Fruit fly (Drosophila melanogaster) whole organism, embryonic: Measurements from ENCODE around the gene Cp190.
A peak's percentile ranks its signal among the peaks of the same experiment; 100 is the strongest.

Experiments used
- CG12744 ChIP-seq: fragments of 200-800 bp; sonication (Bioruptor generic); optimal IDR thresholded peaks from 2 replicates; lab custom pipeline; 2016; ENCODE audit warnings: missing biosample characterization, missing genetic modification characterization
- CG13287 ChIP-seq: fragments of 200-800 bp; sonication (Bioruptor generic); IDR thresholded peaks from 2 replicates; pipeline ENCODE4 v1.3.6; 2022; ENCODE audit warnings: missing biosample characterization, missing genetic modification characterization; ENCODE audit not compliant: partially characterized antibody
- CG13296 ChIP-seq: fragments of 200-800 bp; sonication (Bioruptor generic); optimal IDR thresholded peaks from 3 replicates; lab custom pipeline; 2018; ENCODE audit warnings: missing biosample characterization, mild to moderate bottlenecking, missing genetic modification characterization
- CG14441 ChIP-seq: fragments of 200-800 bp; sonication (Bioruptor generic); IDR thresholded peaks from 2 replicates; pipeline ENCODE4 v1.3.6; 2022; ENCODE audit warnings: missing biosample characterization, missing genetic modification characterization
- CG15514 ChIP-seq: fragments of 200-800 bp; sonication (Bioruptor generic); optimal IDR thresholded peaks from 3 replicates; lab custom pipeline; 2017; ENCODE audit warnings: missing biosample characterization, missing genetic modification characterization, mild to moderate bottlenecking, moderate library complexity, missing genetic modification reagents
- CG1603 ChIP-seq: fragments of 200-800 bp; sonication (Bioruptor generic); optimal IDR thresholded peaks from 2 replicates; lab custom pipeline; 2019; ENCODE audit warnings: missing biosample characterization, mild to moderate bottlenecking, missing genetic modification characterization, moderate library complexity
- CG16779 ChIP-seq: fragments of 200-800 bp; sonication (Bioruptor generic); IDR thresholded peaks from 2 replicates; pipeline ENCODE4 v1.3.6; 2022; ENCODE audit warnings: missing biosample characterization, missing genetic modification characterization
- CG17568 ChIP-seq: fragments of 200-800 bp; sonication (Bioruptor generic); optimal IDR thresholded peaks from 2 replicates; lab custom pipeline; 2018; ENCODE audit warnings: missing biosample characterization, mild to moderate bottlenecking, missing genetic modification characterization, moderate library complexity
- CG17802 ChIP-seq: fragments of 200-800 bp; sonication (Bioruptor generic); optimal IDR thresholded peaks from 2 replicates; lab custom pipeline; 2018; ENCODE audit warnings: missing biosample characterization, mild to moderate bottlenecking, missing genetic modification characterization, moderate library complexity
- CG2129 ChIP-seq: fragments of 200-800 bp; sonication (Bioruptor generic); IDR thresholded peaks from 2 replicates; pipeline ENCODE4 v1.3.6; 2022; ENCODE audit warnings: missing biosample characterization, missing genetic modification characterization; ENCODE audit not compliant: partially characterized antibody
- CG2678 ChIP-seq: fragments of 200-800 bp; sonication (Bioruptor generic); optimal IDR thresholded peaks from 3 replicates; lab custom pipeline; 2019; ENCODE audit warnings: missing biosample characterization, mild to moderate bottlenecking, missing genetic modification characterization, moderate library complexity
- CG3065 ChIP-seq: fragments of 200-800 bp; sonication (Bioruptor generic); optimal IDR thresholded peaks from 2 replicates; lab custom pipeline; 2016; ENCODE audit warnings: missing biosample characterization, missing genetic modification characterization
- CG31441 ChIP-seq: fragments of 200-800 bp; sonication (Bioruptor generic); IDR thresholded peaks from 2 replicates; pipeline ENCODE4 v1.3.6; 2022; ENCODE audit warnings: missing biosample characterization, missing genetic modification characterization
- CG3281 ChIP-seq: fragments of 200-800 bp; sonication (Bioruptor generic); optimal IDR thresholded peaks from 3 replicates; lab custom pipeline; 2017; ENCODE audit warnings: missing biosample characterization, mild to moderate bottlenecking, missing genetic modification characterization
- CG3726 ChIP-seq: fragments of 200-800 bp; sonication (Bioruptor generic); IDR thresholded peaks from 3 replicates; pipeline ENCODE4, ENCODE4 v1.3.6; 2022; ENCODE audit warnings: missing biosample characterization, missing genetic modification characterization
- CG4360 ChIP-seq: fragments of 200-800 bp; sonication (Bioruptor generic); IDR thresholded peaks from 2 replicates; pipeline ENCODE4 v1.3.6; 2022; ENCODE audit warnings: missing biosample characterization, missing genetic modification characterization
- CG4730 ChIP-seq: fragments of 200-800 bp; sonication (Bioruptor generic); IDR thresholded peaks from 2 replicates; pipeline ENCODE4 v1.3.6; 2022; ENCODE audit warnings: missing biosample characterization, missing genetic modification characterization
- CG6813 ChIP-seq: fragments of 200-800 bp; sonication (Bioruptor generic); optimal IDR thresholded peaks from 2 replicates; lab custom pipeline; 2017; ENCODE audit warnings: missing biosample characterization, missing genetic modification characterization, mild to moderate bottlenecking, moderate library complexity, missing genetic modification reagents
- CG7745 ChIP-seq: fragments of 200-800 bp; sonication (Bioruptor generic); optimal IDR thresholded peaks from 2 replicates; lab custom pipeline; 2018; ENCODE audit warnings: missing biosample characterization, mild to moderate bottlenecking, missing genetic modification characterization, moderate library complexity
- CG8944 ChIP-seq: fragments of 200-800 bp; sonication (Bioruptor generic); optimal IDR thresholded peaks from 3 replicates; lab custom pipeline; 2016; ENCODE audit warnings: missing biosample characterization, missing genetic modification characterization
- D ChIP-seq, 2 experiments: fragments of 200-800 bp in 1 of 2; fragments of >200 bp in 1 of 2; sonication (Bioruptor generic) in 1 of 2; optimal IDR thresholded peaks; 2 replicates in 1 of 2; 3 replicates in 1 of 2; lab custom pipeline; 2017; ENCODE audit warnings: mild to moderate bottlenecking in 1 of 2, missing biosample characterization in 1 of 2, missing genetic modification characterization in 1 of 2, missing genetic modification reagents in 1 of 2
- D19A ChIP-seq: fragments of 200-800 bp; optimal IDR thresholded peaks from 3 replicates; lab custom pipeline; 2019; ENCODE audit warnings: missing biosample characterization, mild to moderate bottlenecking, missing genetic modification characterization, moderate library complexity
- Deaf1 ChIP-seq: fragments of 200-800 bp; optimal IDR thresholded peaks from 3 replicates; lab custom pipeline; 2019; ENCODE audit warnings: missing biosample characterization, mild to moderate bottlenecking, missing genetic modification characterization, moderate library complexity
- ERR ChIP-seq: fragments of 200-800 bp; sonication (Bioruptor generic); optimal IDR thresholded peaks from 2 replicates; lab custom pipeline; 2016; ENCODE audit warnings: missing biosample characterization, missing genetic modification characterization
- Elba2 ChIP-seq: fragments of 200-800 bp; sonication (Bioruptor generic); optimal IDR thresholded peaks from 3 replicates; lab custom pipeline; 2016; ENCODE audit warnings: missing biosample characterization, missing genetic modification characterization
- Hr3 ChIP-seq: fragments of 200-800 bp; sonication (Bioruptor generic); optimal IDR thresholded peaks from 3 replicates; lab custom pipeline; 2016; ENCODE audit warnings: missing biosample characterization, missing genetic modification characterization
- Hr39 ChIP-seq: fragments of >200 bp; optimal IDR thresholded peaks from 2 replicates; lab custom pipeline; 2017
- Med ChIP-seq: fragments of 200-800 bp; sonication (Bioruptor generic); peaks from one replicate; lab custom pipeline; 2016; ENCODE audit warnings: missing biosample characterization, missing genetic modification characterization, mild to moderate bottlenecking, inconsistent platforms, moderate library complexity
- NFAT ChIP-seq: fragments of 200-800 bp; sonication (Bioruptor generic); IDR thresholded peaks from 2 replicates; pipeline ENCODE4 v1.3.6; 2022; ENCODE audit warnings: missing biosample characterization, missing genetic modification characterization
- NfI ChIP-seq: fragments of 200-800 bp; sonication (Bioruptor generic); optimal IDR thresholded peaks from 3 replicates; lab custom pipeline; 2018; ENCODE audit warnings: missing biosample characterization, mild to moderate bottlenecking, missing genetic modification characterization, moderate library complexity
- Ptx1 ChIP-seq: fragments of 200-800 bp; sonication (Bioruptor generic); IDR thresholded peaks from 2 replicates; pipeline ENCODE4 v1.3.6; 2022; ENCODE audit warnings: missing biosample characterization, missing genetic modification characterization
- amos ChIP-seq: fragments of 200-800 bp; sonication (Bioruptor generic); IDR thresholded peaks from 2 replicates; pipeline ENCODE4 v1.3.6; 2022; ENCODE audit warnings: missing biosample characterization, missing genetic modification characterization; ENCODE audit not compliant: partially characterized antibody
- aop ChIP-seq: fragments of 200-800 bp; sonication (Bioruptor generic); IDR thresholded peaks from 2 replicates; pipeline ENCODE4 v1.3.6; 2022; ENCODE audit warnings: missing biosample characterization, missing genetic modification characterization
- bab2 ChIP-seq: fragments of 200-800 bp; sonication (Bioruptor generic); optimal IDR thresholded peaks from 2 replicates; lab custom pipeline; 2016; ENCODE audit warnings: missing biosample characterization, missing genetic modification characterization
- chm ChIP-seq: fragments of 200-800 bp; sonication (Bioruptor generic); IDR thresholded peaks from 2 replicates; pipeline ENCODE4 v1.3.6; 2022; ENCODE audit warnings: missing biosample characterization, missing genetic modification characterization
- danr ChIP-seq: fragments of 200-800 bp; sonication (Bioruptor generic); IDR thresholded peaks from 2 replicates; pipeline ENCODE4 v1.3.6; 2022; ENCODE audit warnings: missing biosample characterization, missing genetic modification characterization
- en ChIP-seq: fragments of 200-800 bp; sonication (Bioruptor generic); optimal IDR thresholded peaks from 2 replicates; lab custom pipeline; 2016; ENCODE audit warnings: missing biosample characterization, missing genetic modification characterization
- eve ChIP-seq, 2 experiments: fragments of >200 bp; optimal IDR thresholded peaks; 2 replicates each; lab custom pipeline; 2017; ENCODE audit warnings: missing biosample characterization in 2 of 2, missing genetic modification characterization in 2 of 2
- lilli ChIP-seq: fragments of 200-800 bp; sonication (Bioruptor generic); optimal IDR thresholded peaks from 3 replicates; lab custom pipeline; 2016; ENCODE audit warnings: missing biosample characterization, missing genetic modification characterization
- nerfin-1 ChIP-seq: fragments of 200-800 bp; sonication (Bioruptor generic); optimal IDR thresholded peaks from 3 replicates; lab custom pipeline; 2019; ENCODE audit warnings: missing biosample characterization, mild to moderate bottlenecking, missing genetic modification characterization, moderate library complexity
- peb ChIP-seq: fragments of 200-800 bp; sonication (Bioruptor generic); IDR thresholded peaks from 2 replicates; pipeline ENCODE4 v1.3.6; 2022; ENCODE audit warnings: missing biosample characterization, missing genetic modification characterization
- pros ChIP-seq: fragments of 200-800 bp; sonication (Bioruptor generic); optimal IDR thresholded peaks from 3 replicates; lab custom pipeline; 2019; ENCODE audit warnings: missing biosample characterization, mild to moderate bottlenecking, missing genetic modification characterization, moderate library complexity
- ranshi ChIP-seq: fragments of 200-800 bp; sonication (Bioruptor generic); IDR thresholded peaks from 2 replicates; pipeline ENCODE4 v1.3.6; 2022; ENCODE audit warnings: missing biosample characterization, missing genetic modification characterization
- slp2 ChIP-seq: fragments of 200-800 bp; sonication (Bioruptor generic); optimal IDR thresholded peaks from 2 replicates; lab custom pipeline; 2016; ENCODE audit warnings: missing biosample characterization, missing genetic modification characterization
- sug ChIP-seq: fragments of 200-800 bp; optimal IDR thresholded peaks from 2 replicates; lab custom pipeline; 2019; ENCODE audit warnings: missing biosample characterization, mild to moderate bottlenecking, missing genetic modification characterization, moderate library complexity
- tgo ChIP-seq: fragments of 200-800 bp; sonication (Bioruptor generic); IDR thresholded peaks from 3 replicates; pipeline ENCODE4 v1.3.6; 2022; ENCODE audit warnings: missing biosample characterization, missing genetic modification characterization
- tll ChIP-seq, 2 experiments: fragments of 200-800 bp in 1 of 2; fragments of >200 bp in 1 of 2; sonication (Bioruptor generic) in 1 of 2; optimal IDR thresholded peaks; 2 replicates each; lab custom pipeline; 2017 to 2019; ENCODE audit warnings: missing biosample characterization in 2 of 2, missing genetic modification characterization in 2 of 2, mild to moderate bottlenecking in 1 of 2, moderate library complexity in 1 of 2
- wdn ChIP-seq: fragments of 200-800 bp; sonication (Bioruptor generic); IDR thresholded peaks from 2 replicates; pipeline ENCODE4 v1.3.6; 2022; ENCODE audit warnings: missing biosample characterization, missing genetic modification characterization

Cp190 gene

dm6 chr3R:15242186-15243045, 32.6 kb downstream of the Cp190 start, which contains the start of the genes tefu and Hsc70-4 (continued):
- TF ChIP-seq CG12744 (GFP tag; lab: Kevin White, UChicago) (peak; percentile 13), eve (GFP tag; optimal IDR thresholded peaks at IDR 0.05; lab: Kevin White, UChicago) (no peak), Ptx1 (peak; percentile 84), CG2129 (no peak), chm (no peak), CG31441 (peak; percentile 12), Hr3 (GFP tag; lab: Kevin White, UChicago) (peak; percentile 81), danr (GFP tag; lab: Robert Waterston, UW) (peak; percentile 70; the same call in 1 of the 2 replicates), ERR (GFP tag; lab: Kevin White, UChicago) (no peak), tgo (GFP tag; lab: Robert Waterston, UW) (peak; percentile 80), CG4730 (peak; percentile 63), amos (GFP tag; lab: Robert Waterston, UW) (peak; percentile 51; the same call in 1 of the 2 replicates), sug (tag; lab: Kevin White, UChicago) (peak; percentile 75), CG2678 (tag; lab: Kevin White, UChicago) (no peak), CG16779 (no peak), wdn (GFP tag; lab: Robert Waterston, UW) (peak; percentile 62; the same call in 1 of the 2 replicates), bab2 (GFP tag; lab: Kevin White, UChicago) (peak; percentile 55), D (optimal IDR thresholded peaks at IDR 0.05; lab: Kevin White, UChicago) (no peak), D (GFP tag; optimal IDR thresholded peaks at IDR 0.05; lab: Kevin White, UChicago) (peak; percentile 34), CG3065 (peak; percentile 58), Elba2 (GFP tag; lab: Kevin White, UChicago) (peak; percentile 88), NfI (GFP tag; lab: Kevin White, UChicago) (peak; percentile 70), CG6813 (GFP tag; lab: Kevin White, UChicago) (no peak), peb (GFP tag; lab: Robert Waterston, UW) (peak; percentile 49; the same call in 1 of the 2 replicates), Hr39 (lab: Kevin White, UChicago) (no peak), en (no peak), CG13296 (GFP tag; lab: Kevin White, UChicago) (peak; percentile 58), CG17802 (peak; percentile 97), CG17568 (GFP tag; lab: Kevin White, UChicago) (no peak), CG3726 (GFP tag; lab: Robert Waterston, UW) (peak; percentile 75; the same call in 2 of the 3 replicates), CG4360 (GFP tag; lab: Robert Waterston, UW) (no peak), NFAT (GFP tag; lab: Robert Waterston, UW) (peak; percentile 59), CG8944 (GFP tag; lab: Kevin White, UChicago) (peak; percentile 48), CG15514 (GFP tag; lab: Kevin White, UChicago) (peak; percentile 74), ranshi (GFP tag; lab: Robert Waterston, UW) (peak; percentile 89), CG1603 (tag; lab: Kevin White, UChicago) (peak; percentile 80), CG7745 (peak; percentile 41), aop (no peak), Med (peak; percentile 94), lilli (peak; percentile 69), nerfin-1 (tag; lab: Kevin White, UChicago) (peak; percentile 58), CG14441 (GFP tag; lab: Robert Waterston, UW) (peak; percentile 86), slp2 (GFP tag; lab: Kevin White, UChicago) (peak; percentile 62), CG3281 (GFP tag; lab: Kevin White, UChicago) (peak; percentile 44), pros (GFP tag; lab: Kevin White, UChicago) (no peak), CG13287 (GFP tag; lab: Robert Waterston, UW) (peak; percentile 31), Deaf1 (tag; lab: Kevin White, UChicago) (no peak), D19A (no peak), tll (GFP tag; optimal IDR thresholded peaks at IDR 0.05; lab: Kevin White, UChicago) (peak; percentile 14 to 93)
